Fruit fly (Drosophila melanogaster): ENCODE measurements around the gene CG14210.
A peak's percentile ranks its signal among the peaks of the same experiment; 100 is the strongest.

The CG14210 gene

dm6 chrX:19597684-19598363, 18.2 kb upstream of the CG14210 start, which contains the start of gene RpS10b (continued):
- peak; percentile 96 for TF ChIP-seq CG1233 (GFP tag; optimal IDR thresholded peaks at IDR 0.05)
- peak; percentile 97 for TF ChIP-seq MTF-1 (GFP tag; optimal IDR thresholded peaks at IDR 0.05; ENCODE audit: borderline replicate concordance)
- TF ChIP-seq CG1832 (GFP tag; optimal IDR thresholded peaks at IDR 0.05), result no peak
- peak; percentile 88 for TF ChIP-seq Opbp (GFP tag; IDR thresholded peaks at IDR 0.05; ENCODE audit: partially characterized antibody)
- TF ChIP-seq ranshi (GFP tag; IDR thresholded peaks at IDR 0.05), result peak; percentile 75
- peak; percentile 95 for TF ChIP-seq HLH4C (GFP tag; IDR thresholded peaks at IDR 0.05; ENCODE audit: partially characterized antibody)
- peak; percentile 17; the same call in 1 of the 2 replicates for TF ChIP-seq klu (GFP tag; IDR thresholded peaks at IDR 0.05)
- peak; percentile 79 for TF ChIP-seq zfh2 (GFP tag; optimal IDR thresholded peaks at IDR 0.05)
- TF ChIP-seq CG10147 (GFP tag; optimal IDR thresholded peaks at IDR 0.05), result peak; percentile 88
- TF ChIP-seq Xrp1 (GFP tag; IDR thresholded peaks at IDR 0.05), result 0 out of 2 replicates have a peak, but pooled peaks have one; percentile 6
- no peak for TF ChIP-seq pan (optimal IDR thresholded peaks at IDR 0.05)
- TF ChIP-seq pan (GFP tag; optimal IDR thresholded peaks at IDR 0.05 in 1 of 2, IDR thresholded peaks at IDR 0.05 in 1 of 2), result peak in 1 of 2 experiments; percentile 87
- peak; percentile 97 for TF ChIP-seq caup (GFP tag; optimal IDR thresholded peaks at IDR 0.05; ENCODE audit: severe bottlenecking)
- TF ChIP-seq lov (optimal IDR thresholded peaks at IDR 0.05), result no peak
- TF ChIP-seq lov (GFP tag; IDR thresholded peaks at IDR 0.05), result peak; percentile 89
- TF ChIP-seq Atf6 (GFP tag; IDR thresholded peaks at IDR 0.05), result peak; percentile 61; the same call in 1 of the 2 replicates
- peak; percentile 83 for TF ChIP-seq Atf3 (GFP tag; optimal IDR thresholded peaks at IDR 0.05)
- peak; percentile 32 for TF ChIP-seq CG15696 (tag; optimal IDR thresholded peaks at IDR 0.05)
- TF ChIP-seq en (GFP tag; optimal IDR thresholded peaks at IDR 0.05), result peak; percentile 78
- TF ChIP-seq Fer3 (tag; optimal IDR thresholded peaks at IDR 0.05), result peak; percentile 86
- TF ChIP-seq fu2 (GFP tag; optimal IDR thresholded peaks at IDR 0.05), result peak; percentile 82
- peak; percentile 89 for TF ChIP-seq kah (GFP tag; optimal IDR thresholded peaks at IDR 0.05)
- peak; percentile 74 for TF ChIP-seq CG17802 (tag; optimal IDR thresholded peaks at IDR 0.05)
- no peak for TF ChIP-seq aop (GFP tag; IDR thresholded peaks at IDR 0.05)
- peak; percentile 94 for TF ChIP-seq NC2α (GFP tag; optimal IDR thresholded peaks at IDR 0.05)
- TF ChIP-seq MESR4 (GFP tag; optimal IDR thresholded peaks at IDR 0.05), result peak; percentile 97
- peak; percentile 60; the same call in 2 of the 3 replicates for TF ChIP-seq croc (GFP tag; conservative IDR thresholded peaks at IDR 0.05)
- peak; percentile 89 for TF ChIP-seq CG17328 (GFP tag; IDR thresholded peaks at IDR 0.05)
- TF ChIP-seq scrt (GFP tag; optimal IDR thresholded peaks at IDR 0.05), result peak; percentile 88
- peak; percentile 96 for TF ChIP-seq CG6813 (GFP tag; optimal IDR thresholded peaks at IDR 0.05)
- no peak for TF ChIP-seq tup (GFP tag; optimal IDR thresholded peaks at IDR 0.05)
- TF ChIP-seq CG4424 (GFP tag; optimal IDR thresholded peaks at IDR 0.05), result peak; percentile 79
- peak; percentile 75 for TF ChIP-seq slbo (GFP tag; IDR thresholded peaks at IDR 0.05)
- peak; percentile 54 for TF ChIP-seq dati (GFP tag; IDR thresholded peaks at IDR 0.05)
- TF ChIP-seq ssp (GFP tag; IDR thresholded peaks at IDR 0.05), result peak; percentile 64
- TF ChIP-seq tap (tag; optimal IDR thresholded peaks at IDR 0.05), result peak; percentile 60
- peak; percentile 97 for TF ChIP-seq Lhr (GFP tag; optimal IDR thresholded peaks at IDR 0.05)
- peak; percentile 53 for TF ChIP-seq pum (GFP tag; optimal IDR thresholded peaks at IDR 0.05)
- TF ChIP-seq CG14710 (tag; optimal IDR thresholded peaks at IDR 0.05), result peak; percentile 93
- TF ChIP-seq maf-S (GFP tag; optimal IDR thresholded peaks at IDR 0.05), result peak; percentile 74
- peak; percentile 94 for TF ChIP-seq CG12071 (GFP tag; optimal IDR thresholded peaks at IDR 0.05)
- TF ChIP-seq Chrac-16 (GFP tag; optimal IDR thresholded peaks at IDR 0.05), result peak; percentile 68
- peak; percentile 46; the same call in 1 of the 2 replicates for TF ChIP-seq dimm (GFP tag; IDR thresholded peaks at IDR 0.05)
- peak; percentile 53 for TF ChIP-seq CG15479 (GFP tag; optimal IDR thresholded peaks at IDR 0.05)
- peak; percentile 50 for TF ChIP-seq wor (GFP tag; IDR thresholded peaks at IDR 0.05)
- peak; percentile 68 for TF ChIP-seq zen (tag; optimal IDR thresholded peaks at IDR 0.05)
- TF ChIP-seq CG10979 (tag; optimal IDR thresholded peaks at IDR 0.05), result peak; percentile 77
- peak; percentile 34; the same call in 1 of the 2 replicates for TF ChIP-seq Drgx (GFP tag; IDR thresholded peaks at IDR 0.05)
- peak; percentile 91 for TF ChIP-seq CG2875 (GFP tag; optimal IDR thresholded peaks at IDR 0.05)

Data from whole organism, embryonic.